Worm (Caenorhabditis elegans) whole organism, late embryonic: ENCODE results near the gene ifo-1.

Experiments used
- ama-1 ChIP-seq: fragments of 150-350 bp; optimal IDR thresholded peaks from 2 replicates; lab custom pipeline; 2014
- dmd-4 ChIP-seq: sonication (generic microtip); optimal IDR thresholded peaks from 2 replicates; lab custom pipeline; 2016; ENCODE audit warnings: borderline replicate concordance, missing genetic modification characterization, missing compliant biosample characterization
- elt-2 ChIP-seq: sonication (generic microtip); optimal IDR thresholded peaks from 2 replicates; lab custom pipeline; 2016; ENCODE audit warnings: missing genetic modification reagents, missing genetic modification characterization, missing compliant biosample characterization
- fkh-10 ChIP-seq: fragments of 150-350 bp; optimal IDR thresholded peaks from 2 replicates; lab custom pipeline; 2014; ENCODE audit warnings: missing biosample characterization, missing genetic modification reagents, missing genetic modification characterization
- hlh-30 ChIP-seq: sonication (generic microtip); optimal IDR thresholded peaks from 2 replicates; lab custom pipeline; 2017; ENCODE audit warnings: antibody characterized with exemption, missing genetic modification characterization, missing compliant biosample characterization; ENCODE audit not compliant: insufficient read depth
- pax-1 ChIP-seq: fragments of 150-350 bp; optimal IDR thresholded peaks from 2 replicates; lab custom pipeline; 2014; ENCODE audit warnings: missing biosample characterization, missing genetic modification characterization
- pha-4 ChIP-seq: fragments of 150-350 bp; optimal IDR thresholded peaks from 2 replicates; lab custom pipeline; 2018; ENCODE audit warnings: missing biosample characterization, missing genetic modification reagents, missing genetic modification characterization
- pqm-1 ChIP-seq: sonication (generic microtip); optimal IDR thresholded peaks from 2 replicates; lab custom pipeline; 2016; ENCODE audit warnings: missing genetic modification characterization, missing compliant biosample characterization
- rnt-1 ChIP-seq: sonication (generic microtip); optimal IDR thresholded peaks from 2 replicates; lab custom pipeline; 2016; ENCODE audit warnings: missing genetic modification characterization, missing compliant biosample characterization
- unc-86 ChIP-seq: sonication (generic microtip); optimal IDR thresholded peaks from 2 replicates; lab custom pipeline; 2016; ENCODE audit warnings: missing genetic modification characterization, missing compliant biosample characterization

- no peak for TF ChIP-seq pha-4 (tag; lab: Kevin White, UChicago)
- TF ChIP-seq hlh-30 (tag; lab: Kevin White, UChicago) = no peak
- TF ChIP-seq pqm-1 = no peak
- no peak for TF ChIP-seq pax-1
- TF ChIP-seq fkh-10 (GFP tag; lab: Kevin White, UChicago) = no peak
- no peak for TF ChIP-seq ama-1 (lab: Kevin White, UChicago)
- no peak for TF ChIP-seq rnt-1 (tag; lab: Kevin White, UChicago)
- TF ChIP-seq dmd-4 = no peak
- no peak for TF ChIP-seq elt-2 (tag; lab: Kevin White, UChicago)
- no peak for TF ChIP-seq unc-86
Measured at ce11 chrIV:7308974-7309373, 17.5 kb downstream of the ifo-1 start, which contains the start of gene F42C5.6.
